Worm (Caenorhabditis elegans) whole organism, L1 larva: Measurements from ENCODE around the gene clpf-1.
A peak's percentile ranks its signal among the peaks of the same experiment; 100 is the strongest.

ENCODE experiments used
- aha-1 ChIP-seq: fragments of 150-350 bp; optimal IDR thresholded peaks from 2 replicates; lab custom pipeline; 2014; ENCODE audit warnings: missing biosample characterization, missing genetic modification characterization
- ama-1 ChIP-seq: fragments of 150-350 bp; optimal IDR thresholded peaks from 2 replicates; lab custom pipeline; 2014
- blmp-1 ChIP-seq: fragments of 150-350 bp; optimal IDR thresholded peaks from 2 replicates; lab custom pipeline; 2014; ENCODE audit warnings: missing biosample characterization, missing genetic modification characterization
- ceh-82 ChIP-seq, 3 experiments: fragments of 150-350 bp in 1 of 3; sonication (generic microtip) in 2 of 3; optimal IDR thresholded peaks; 2 replicates each; lab custom pipeline; 2014 to 2017; ENCODE audit warnings: missing biosample characterization in 3 of 3, missing genetic modification characterization in 3 of 3
- elt-2 ChIP-seq: sonication (generic microtip); optimal IDR thresholded peaks from 2 replicates; lab custom pipeline; 2016; ENCODE audit warnings: missing genetic modification characterization, mild to moderate bottlenecking, inconsistent platforms, missing compliant biosample characterization, missing genetic modification reagents
- elt-3 ChIP-seq, 6 experiments: fragments of 150-350 bp in 1 of 6; sonication (generic microtip); optimal IDR thresholded peaks; 2 replicates each; lab custom pipeline; 2017 to 2018; ENCODE audit warnings: missing biosample characterization in 6 of 6, missing genetic modification characterization in 6 of 6, inconsistent platforms in 1 of 6
- hpl-2 ChIP-seq: fragments of 150-350 bp; optimal IDR thresholded peaks from 2 replicates; lab custom pipeline; 2014; ENCODE audit warnings: missing biosample characterization, missing genetic modification reagents, missing genetic modification characterization
- lin-13 ChIP-seq: fragments of 150-350 bp; optimal IDR thresholded peaks from 2 replicates; lab custom pipeline; 2014; ENCODE audit warnings: missing biosample characterization, missing genetic modification reagents, missing genetic modification characterization
- lin-14 ChIP-seq: fragments of 200-800 bp; sonication (Bioruptor generic); optimal IDR thresholded peaks from 2 replicates; lab custom pipeline; 2018; ENCODE audit warnings: mild to moderate bottlenecking, missing genetic modification characterization, moderate library complexity, missing compliant biosample characterization
- mdl-1 ChIP-seq, 2 experiments: fragments of 150-350 bp; optimal IDR thresholded peaks; 2 replicates each; lab custom pipeline; 2014 to 2017; ENCODE audit warnings: missing biosample characterization in 2 of 2, missing genetic modification characterization in 2 of 2, inconsistent platforms in 1 of 2
- mef-2 ChIP-seq: fragments of 150-350 bp; optimal IDR thresholded peaks from 2 replicates; lab custom pipeline; 2014; ENCODE audit warnings: missing biosample characterization, missing genetic modification characterization
- nhr-20 ChIP-seq: sonication (generic microtip); optimal IDR thresholded peaks from 2 replicates; lab custom pipeline; 2016; ENCODE audit warnings: mild to moderate bottlenecking, missing genetic modification characterization, missing compliant biosample characterization
- nhr-28 ChIP-seq: fragments of 150-350 bp; optimal IDR thresholded peaks from 2 replicates; lab custom pipeline; 2014; ENCODE audit warnings: missing biosample characterization, missing genetic modification characterization
- nhr-71 ChIP-seq: sonication (generic microtip); optimal IDR thresholded peaks from 2 replicates; lab custom pipeline; 2016; ENCODE audit warnings: mild to moderate bottlenecking, missing genetic modification characterization, moderate library complexity, missing compliant biosample characterization
- nhr-76 ChIP-seq: sonication (generic microtip); optimal IDR thresholded peaks from 2 replicates; lab custom pipeline; 2017; ENCODE audit warnings: missing biosample characterization, missing genetic modification characterization
- nhr-85 ChIP-seq: sonication (generic microtip); peaks from one replicate; lab custom pipeline; 2016; ENCODE audit warnings: missing genetic modification characterization, inconsistent platforms, missing compliant biosample characterization
- nhr-90 ChIP-seq: sonication (generic microtip); optimal IDR thresholded peaks from 2 replicates; lab custom pipeline; 2016; ENCODE audit warnings: mild to moderate bottlenecking, missing genetic modification characterization, missing compliant biosample characterization; ENCODE audit not compliant: poor library complexity
- pax-3 ChIP-seq: fragments of 200-800 bp; sonication (Bioruptor generic); optimal IDR thresholded peaks from 2 replicates; lab custom pipeline; 2018; ENCODE audit warnings: mild to moderate bottlenecking, missing genetic modification characterization, moderate library complexity, missing compliant biosample characterization
- skn-1 ChIP-seq: fragments of 150-350 bp; optimal IDR thresholded peaks from 2 replicates; lab custom pipeline; 2014; ENCODE audit warnings: missing biosample characterization, missing genetic modification characterization
- tbx-2 ChIP-seq: sonication (generic microtip); optimal IDR thresholded peaks from 2 replicates; lab custom pipeline; 2016; ENCODE audit warnings: missing genetic modification characterization, missing compliant biosample characterization
- unc-86 ChIP-seq: sonication (generic microtip); optimal IDR thresholded peaks from 2 replicates; lab custom pipeline; 2016; ENCODE audit warnings: missing genetic modification characterization, missing compliant biosample characterization
- unc-98 ChIP-seq: fragments of 200-800 bp; sonication (Bioruptor generic); IDR thresholded peaks from 2 replicates; pipeline ENCODE4 v1.3.6; 2022; ENCODE audit warnings: missing genetic modification characterization, missing compliant biosample characterization
- ztf-4 ChIP-seq: fragments of 150-350 bp; optimal IDR thresholded peaks from 2 replicates; lab custom pipeline; 2014; ENCODE audit warnings: missing biosample characterization, missing genetic modification characterization

clpf-1 gene

ce11 chrIII:3431385-3431784 lies 33.8 kb downstream of the clpf-1 start, which contains the start of gene K01A11.1:
Gene K01A11.1, minus strand, starts transcription at chrIII:3431485.
- TF ChIP-seq mef-2 (tag; lab: Kevin White, UChicago), result no peak
- TF ChIP-seq tbx-2 (tag; lab: Kevin White, UChicago), result no peak
- TF ChIP-seq ama-1 (lab: Kevin White, UChicago), result no peak
- TF ChIP-seq aha-1 (tag; lab: Kevin White, UChicago), result no peak
- no peak for TF ChIP-seq skn-1
- no peak for TF ChIP-seq pax-3
- no peak for TF ChIP-seq nhr-28 (tag; lab: Kevin White, UChicago)

ce11 chrIII:3435152-3435551 lies 37.6 kb downstream of the clpf-1 start:
- TF ChIP-seq nhr-90 (tag; lab: Kevin White, UChicago), result peak; percentile 0
- TF ChIP-seq elt-3 (tag; optimal IDR thresholded peaks at IDR 0.05; lab: Kevin White, UChicago), result peak in 5 of 6 experiments; percentile 37 to 92 (median 44)
- peak; percentile 34 for TF ChIP-seq nhr-20 (tag; lab: Kevin White, UChicago)
- no peak for TF ChIP-seq hpl-2 (GFP tag; lab: Kevin White, UChicago)
- TF ChIP-seq nhr-71 (tag; lab: Kevin White, UChicago), result peak; percentile 41
- peak; percentile 70 for TF ChIP-seq blmp-1 (tag; lab: Kevin White, UChicago)
- peak; percentile 83 for TF ChIP-seq nhr-85
- peak; percentile 53 for TF ChIP-seq lin-14 (GFP tag; lab: Kevin White, UChicago)
- peak; percentile 46 for TF ChIP-seq elt-2
- TF ChIP-seq ztf-4 (tag; lab: Kevin White, UChicago), result no peak
- TF ChIP-seq unc-98 (GFP tag; lab: Robert Waterston, UW), result no peak
- TF ChIP-seq, all 84 proteins: peak for 8

DNA sequence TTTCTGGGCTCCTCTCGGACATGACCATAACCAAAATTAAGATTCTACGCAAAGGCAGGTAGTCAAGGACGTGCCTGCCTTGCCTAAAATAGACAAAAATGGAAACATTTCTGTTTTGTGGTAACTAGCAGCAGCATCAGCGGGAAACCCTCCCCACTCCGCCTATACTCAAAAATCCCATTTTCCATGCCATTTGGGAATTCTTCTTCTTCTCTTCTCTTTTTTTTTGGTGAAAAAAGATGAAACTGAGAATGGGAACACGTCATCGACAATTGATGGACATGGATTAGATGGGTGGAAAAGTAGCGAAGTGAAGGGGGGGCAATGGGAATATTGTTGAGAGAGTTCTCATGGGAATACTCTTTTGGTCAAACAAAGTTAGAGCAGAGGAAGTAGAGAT lies 39.6 kb downstream of the clpf-1 start:
- TF ChIP-seq nhr-71 (tag; lab: Kevin White, UChicago) (peak; percentile 3), mdl-1 (tag; optimal IDR thresholded peaks at IDR 0.05; lab: Kevin White, UChicago) (no peak), nhr-85 (peak; percentile 53), lin-14 (GFP tag; lab: Kevin White, UChicago) (peak; percentile 89), ceh-82 (tag; optimal IDR thresholded peaks at IDR 0.05; lab: Kevin White, UChicago) (peak in 1 of 3 experiments; percentile 1), blmp-1 (tag; lab: Kevin White, UChicago) (peak; percentile 29), lin-13 (GFP tag; lab: Kevin White, UChicago) (no peak)
- TF ChIP-seq, all 84 proteins: peak for 5

DNA sequence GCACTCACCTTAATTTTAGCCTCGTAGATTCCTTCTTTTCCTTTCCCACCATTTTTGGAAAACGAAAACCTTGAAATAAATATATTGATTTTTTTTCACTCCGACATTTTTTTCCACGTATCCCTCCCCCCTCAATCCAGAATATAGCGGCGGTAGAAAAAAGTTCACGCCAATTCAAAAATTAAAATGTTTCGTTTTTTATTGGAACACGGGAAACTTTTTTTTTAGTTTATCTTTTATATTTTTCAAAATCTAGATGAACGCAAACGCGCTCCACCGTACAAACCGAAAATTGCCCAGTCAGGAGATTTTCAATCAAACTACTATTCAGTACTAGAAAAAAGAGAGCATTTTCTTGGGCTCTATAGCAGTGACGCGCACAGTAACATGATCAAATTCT lies 46.6 kb downstream of the clpf-1 start, which contains the start of gene spe-41:
spe-41 (minus strand) TSS at position 72 of the 400 bp plus-strand sequence.
- no peak for TF ChIP-seq unc-86
- no peak for TF ChIP-seq nhr-76
